Fruit fly (Drosophila melanogaster) whole organism, embryonic: ENCODE data around the gene CG9626.

Source experiments
- CG6854 ChIP-seq: fragments of 200-800 bp; sonication (Bioruptor generic); optimal IDR thresholded peaks from 3 replicates; lab custom pipeline; 2017; ENCODE audit warnings: missing biosample characterization, mild to moderate bottlenecking, missing genetic modification characterization
- Doc3 ChIP-seq: fragments of 200-800 bp; sonication (Bioruptor generic); IDR thresholded peaks from 3 replicates; pipeline ENCODE4 v1.3.6; 2022; ENCODE audit warnings: missing biosample characterization, missing genetic modification characterization; ENCODE audit not compliant: partially characterized antibody

- TF ChIP-seq CG6854 (GFP tag; lab: Kevin White, UChicago), result no peak
- TF ChIP-seq Doc3, result no peak
Observed at dm6 chr3R:8251532-8251931, 49.2 kb downstream of the CG9626 start.
